Worm (Caenorhabditis elegans) whole organism, L4/young adult: ENCODE measurements around the gene cpg-2.

Experiments
- W03F9.2 ChIP-seq: fragments of 150-350 bp; optimal IDR thresholded peaks from 2 replicates; lab custom pipeline; 2014; ENCODE audit warnings: missing biosample characterization, missing genetic modification characterization
- dao-5 ChIP-seq: sonication (generic microtip); optimal IDR thresholded peaks from 2 replicates; lab custom pipeline; 2016; ENCODE audit warnings: missing genotype, missing genetic modification characterization, moderate library complexity, missing compliant biosample characterization
- him-1 ChIP-seq: sonication (generic microtip); optimal IDR thresholded peaks from 2 replicates; lab custom pipeline; 2016; ENCODE audit warnings: missing genotype, missing genetic modification reagents, missing genetic modification characterization, missing compliant biosample characterization

cpg-2 gene

DNA sequence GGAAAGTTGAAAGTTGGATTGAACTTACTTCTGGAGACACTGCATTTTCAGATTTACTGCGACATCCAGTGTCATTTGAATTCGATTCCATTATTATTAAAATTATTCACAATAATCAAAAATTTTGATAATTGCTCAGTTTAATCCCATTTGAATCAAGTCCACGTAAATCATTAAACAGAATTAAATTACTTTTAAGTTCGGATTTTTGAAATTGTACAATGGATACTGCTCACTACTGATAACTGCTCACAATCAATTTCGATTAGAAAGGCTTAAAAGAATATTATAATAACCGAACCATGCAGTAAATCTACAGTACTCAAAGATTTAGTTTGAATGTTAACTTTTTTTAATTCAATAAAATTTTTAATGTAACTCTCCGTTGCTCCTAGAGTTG, 39.6 kb downstream of the cpg-2 start, which contains the start of gene R01H2.4:
Gene R01H2.4, minus strand, starts transcription at position 101 of the 400 bp plus-strand sequence.
- TF ChIP-seq W03F9.2 (tag; lab: Kevin White, UChicago) (no peak), dao-5 (no peak), him-1 (tag; lab: Kevin White, UChicago) (no peak)

DNA sequence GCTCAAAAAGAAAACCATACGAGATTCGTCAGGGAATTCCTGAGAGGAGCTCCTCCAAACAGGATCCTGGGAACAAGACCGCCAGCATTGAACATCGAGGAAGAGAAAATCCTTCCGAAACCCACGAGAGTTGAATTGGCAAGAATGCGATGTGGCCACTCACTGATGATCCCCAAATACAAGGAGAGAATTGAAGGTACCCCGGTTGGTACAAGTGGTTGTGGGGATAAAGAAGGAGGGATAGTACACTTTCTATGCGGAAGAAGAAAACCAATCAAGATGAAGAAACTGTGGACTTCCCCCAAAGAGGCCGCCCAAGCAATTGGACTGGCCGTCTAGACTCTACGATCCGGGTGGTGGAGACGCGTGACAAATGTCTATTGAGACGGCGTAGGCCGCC, 40.7 kb downstream of the cpg-2 start:
- no peak for TF ChIP-seq W03F9.2 (tag; lab: Kevin White, UChicago)
- no peak for TF ChIP-seq dao-5
- TF ChIP-seq him-1 (tag; lab: Kevin White, UChicago): no peak

DNA sequence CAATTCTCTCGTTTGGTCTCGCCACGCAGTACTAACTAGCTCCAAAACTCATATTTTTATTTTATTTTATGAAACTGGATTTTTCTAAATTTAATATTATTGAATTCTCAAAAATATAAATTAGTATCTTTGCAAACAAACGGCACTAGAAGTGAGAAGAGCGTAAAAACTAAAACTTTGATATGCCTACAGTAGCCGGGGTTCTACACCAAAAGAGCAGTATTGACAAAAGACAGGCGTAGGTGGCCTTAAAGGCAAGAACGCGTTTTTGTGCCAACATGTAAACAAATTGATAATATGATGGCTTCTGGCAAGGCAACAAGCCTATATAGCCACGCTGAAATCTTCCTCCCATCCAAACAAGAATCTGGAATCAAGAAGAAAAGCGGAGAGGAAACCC, 41.2 kb downstream of the cpg-2 start, which contains the start of gene R01H2.1:
Gene R01H2.1, plus strand, starts transcription at position 301 of the 400 bp plus-strand sequence.
- TF ChIP-seq him-1 (tag; lab: Kevin White, UChicago) (no peak), W03F9.2 (tag; lab: Kevin White, UChicago) (no peak), dao-5 (no peak)

DNA sequence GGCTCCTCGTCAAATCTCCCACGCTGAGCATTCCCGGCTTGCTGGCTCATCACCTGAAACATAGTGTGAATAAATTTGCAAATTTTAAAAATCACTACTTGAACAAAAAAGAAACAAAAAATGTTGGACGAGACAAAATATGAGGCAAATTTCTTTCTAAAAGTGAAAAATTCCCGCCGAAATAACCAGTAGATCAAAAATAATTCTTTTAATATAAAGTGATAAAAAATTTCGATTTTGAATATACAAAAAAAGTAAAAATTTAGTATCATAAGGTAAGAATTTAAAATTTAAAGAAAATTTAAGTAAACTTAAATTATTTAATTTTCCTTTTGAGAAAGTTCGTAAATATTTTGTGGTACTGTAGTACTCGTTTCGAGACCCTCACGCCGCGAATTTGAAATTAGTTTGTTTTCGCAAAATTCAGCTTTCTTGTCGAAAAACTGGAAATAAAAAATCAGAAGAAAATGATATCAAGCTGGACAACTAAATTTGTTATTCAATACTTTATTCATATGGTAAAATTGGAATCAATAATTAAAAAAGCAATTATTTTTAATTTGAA, 43.2 kb downstream of the cpg-2 start, which contains the start of gene egg-2:
Gene egg-2, minus strand, starts transcription at position 53 of the 565 bp plus-strand sequence.
- TF ChIP-seq dao-5 (no peak), W03F9.2 (tag; lab: Kevin White, UChicago) (no peak), him-1 (tag; lab: Kevin White, UChicago) (no peak)

DNA sequence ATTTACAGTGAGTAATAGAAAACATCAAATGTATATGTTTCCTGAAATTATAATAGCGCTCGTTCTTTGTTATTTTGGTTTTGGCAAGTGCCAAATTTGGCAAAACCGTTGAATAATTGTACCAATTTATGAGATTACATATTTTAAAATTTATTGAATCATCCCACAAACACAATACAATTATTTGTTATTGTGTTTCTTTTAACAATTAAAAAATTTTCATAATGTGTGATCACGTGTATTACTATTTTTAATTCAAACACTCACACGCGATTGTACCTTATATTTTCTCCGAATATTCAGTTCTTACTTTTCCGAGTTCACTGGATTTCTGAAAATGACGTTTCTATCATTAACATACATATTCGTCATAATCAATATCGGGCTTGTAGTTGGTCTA, 47.5 kb downstream of the cpg-2 start, which contains the start of gene R01H2.2:
Gene R01H2.2, plus strand, starts transcription at position 301 of the 400 bp plus-strand sequence.
- TF ChIP-seq dao-5 (no peak), him-1 (tag; lab: Kevin White, UChicago) (no peak), W03F9.2 (tag; lab: Kevin White, UChicago) (no peak)
